Worm (Caenorhabditis elegans): ENCODE measurements around the gene T04F8.7.

Gene T04F8.7

DNA sequence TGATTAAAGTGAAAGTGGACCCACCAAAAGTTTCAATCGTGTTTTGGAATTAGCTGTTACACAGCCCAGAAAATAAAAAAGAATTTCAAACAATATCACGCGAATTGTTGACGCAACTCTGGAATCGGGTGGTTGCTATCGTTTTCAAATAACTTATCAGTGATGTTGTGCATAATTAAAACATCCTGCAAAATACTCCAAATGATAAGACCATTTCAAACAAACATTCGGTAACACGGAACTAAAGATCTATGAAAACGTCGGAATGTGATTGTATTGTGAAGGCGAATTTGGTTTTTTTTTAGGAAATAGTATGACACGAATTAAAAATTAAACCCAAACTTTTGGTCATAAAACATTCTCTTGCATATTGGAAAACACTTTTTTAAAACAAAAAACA lies 52.2 kb downstream of the T04F8.7 start, which contains the start of gene spp-30:
TSS of gene spp-30 (minus strand) at position 101 of the 400 bp plus-strand sequence.
- TF ChIP-seq elt-2 (tag; optimal IDR thresholded peaks at IDR 0.05): peak; percentile 53
- no peak for TF ChIP-seq ceh-48 (tag; optimal IDR thresholded peaks at IDR 0.05)

All from whole organism, late embryonic.